Fruit fly (Drosophila melanogaster) whole organism, embryonic: ENCODE results near the gene Naxd.

ENCODE experiments used
- Awh ChIP-seq: fragments of 200-800 bp; sonication (Bioruptor generic); IDR thresholded peaks from 2 replicates; pipeline ENCODE4, ENCODE4 v1.3.6; 2022; ENCODE audit warnings: missing biosample characterization, missing genetic modification characterization
- Bgb ChIP-seq: fragments of 200-800 bp; sonication (Bioruptor generic); IDR thresholded peaks from 2 replicates; pipeline ENCODE4 v1.3.6; 2022; ENCODE audit warnings: missing biosample characterization, missing genetic modification characterization; ENCODE audit not compliant: partially characterized antibody
- Blimp-1 ChIP-seq: fragments of 200-800 bp; sonication (Bioruptor generic); optimal IDR thresholded peaks from 3 replicates; lab custom pipeline; 2018; ENCODE audit warnings: missing biosample characterization, missing genetic modification characterization, mild to moderate bottlenecking, moderate library complexity, missing genetic modification reagents
- CG10147 ChIP-seq: fragments of 200-800 bp; sonication (Bioruptor generic); optimal IDR thresholded peaks from 2 replicates; lab custom pipeline; 2019; ENCODE audit warnings: missing biosample characterization, mild to moderate bottlenecking, missing genetic modification characterization, moderate library complexity
- CG10209 ChIP-seq: fragments of 200-800 bp; sonication (Bioruptor generic); optimal IDR thresholded peaks from 3 replicates; lab custom pipeline; 2017; ENCODE audit warnings: missing biosample characterization, mild to moderate bottlenecking, missing genetic modification characterization, missing genetic modification reagents
- CG11723 ChIP-seq: fragments of 200-800 bp; sonication (Bioruptor generic); optimal IDR thresholded peaks from 2 replicates; lab custom pipeline; 2017; ENCODE audit warnings: missing biosample characterization, mild to moderate bottlenecking, missing genetic modification characterization
- CG15073 ChIP-seq: fragments of 200-800 bp; sonication (Bioruptor generic); optimal IDR thresholded peaks from 2 replicates; lab custom pipeline; 2016; ENCODE audit warnings: missing biosample characterization, missing genetic modification characterization
- CG17328 ChIP-seq: fragments of 200-800 bp; sonication (Bioruptor generic); IDR thresholded peaks from 2 replicates; pipeline ENCODE4 v1.3.6; 2022; ENCODE audit warnings: missing biosample characterization, missing genetic modification characterization
- CG18011 ChIP-seq: fragments of 200-800 bp; sonication (Bioruptor generic); optimal IDR thresholded peaks from 2 replicates; lab custom pipeline; 2017; ENCODE audit warnings: missing biosample characterization, missing genetic modification characterization, mild to moderate bottlenecking, moderate library complexity, missing genotype
- CG18599 ChIP-seq: fragments of 200-800 bp; sonication (Bioruptor generic); optimal IDR thresholded peaks from 3 replicates; lab custom pipeline; 2017; ENCODE audit warnings: missing biosample characterization, missing genetic modification characterization, mild to moderate bottlenecking, moderate library complexity, missing genetic modification reagents
- CG2678 ChIP-seq: fragments of 200-800 bp; sonication (Bioruptor generic); optimal IDR thresholded peaks from 3 replicates; lab custom pipeline; 2019; ENCODE audit warnings: missing biosample characterization, mild to moderate bottlenecking, missing genetic modification characterization, moderate library complexity
- CG2889 ChIP-seq: fragments of 200-800 bp; sonication (Bioruptor generic); IDR thresholded peaks from 3 replicates; pipeline ENCODE4 v1.3.6; 2022; ENCODE audit warnings: missing biosample characterization, missing genetic modification characterization
- CG30403 ChIP-seq: fragments of 200-800 bp; sonication (Bioruptor generic); optimal IDR thresholded peaks from 3 replicates; lab custom pipeline; 2016; ENCODE audit warnings: missing biosample characterization, missing genetic modification characterization
- CG3163 ChIP-seq: fragments of 200-800 bp; sonication (Bioruptor generic); optimal IDR thresholded peaks from 3 replicates; lab custom pipeline; 2016; ENCODE audit warnings: missing biosample characterization, missing genetic modification characterization
- CG3407 ChIP-seq: fragments of 200-800 bp; sonication (Bioruptor generic); optimal IDR thresholded peaks from 2 replicates; lab custom pipeline; 2018; ENCODE audit warnings: missing biosample characterization, mild to moderate bottlenecking, missing genetic modification characterization
- CG4282 ChIP-seq: fragments of 200-800 bp; sonication (Bioruptor generic); optimal IDR thresholded peaks from 2 replicates; lab custom pipeline; 2016; ENCODE audit warnings: missing biosample characterization, missing genetic modification characterization
- CG43689 ChIP-seq: fragments of 200-800 bp; sonication (Bioruptor generic); IDR thresholded peaks from 2 replicates; pipeline ENCODE4 v1.3.6; 2022; ENCODE audit warnings: missing biosample characterization, missing genetic modification characterization
- CG4424 ChIP-seq: fragments of 200-800 bp; sonication (Bioruptor generic); optimal IDR thresholded peaks from 3 replicates; lab custom pipeline; 2016; ENCODE audit warnings: missing biosample characterization, missing genetic modification characterization
- CG6683 ChIP-seq: fragments of 200-800 bp; sonication (Bioruptor generic); optimal IDR thresholded peaks from 2 replicates; lab custom pipeline; 2017; ENCODE audit warnings: missing biosample characterization, mild to moderate bottlenecking, missing genetic modification characterization, missing genetic modification reagents
- CG8944 ChIP-seq: fragments of 200-800 bp; sonication (Bioruptor generic); optimal IDR thresholded peaks from 3 replicates; lab custom pipeline; 2016; ENCODE audit warnings: missing biosample characterization, missing genetic modification characterization
- CG9797 ChIP-seq: fragments of 200-800 bp; sonication (Bioruptor generic); optimal IDR thresholded peaks from 3 replicates; lab custom pipeline; 2018; ENCODE audit warnings: missing biosample characterization, mild to moderate bottlenecking, missing genetic modification characterization
- Dp ChIP-seq: fragments of 200-800 bp; sonication (Bioruptor generic); optimal IDR thresholded peaks from 2 replicates; lab custom pipeline; 2018; ENCODE audit warnings: missing biosample characterization, mild to moderate bottlenecking, missing genetic modification characterization, moderate library complexity
- HHEX ChIP-seq: fragments of 200-800 bp; sonication (Bioruptor generic); optimal IDR thresholded peaks from 3 replicates; lab custom pipeline; 2017; ENCODE audit warnings: missing biosample characterization, mild to moderate bottlenecking, missing genetic modification characterization, missing genetic modification reagents
- HLH3B ChIP-seq: fragments of 200-800 bp; sonication (Bioruptor generic); IDR thresholded peaks from 2 replicates; pipeline ENCODE4 v1.3.6; 2022; ENCODE audit warnings: missing biosample characterization, missing genetic modification characterization
- Hand ChIP-seq: fragments of 200-800 bp; sonication (Bioruptor generic); optimal IDR thresholded peaks from 2 replicates; lab custom pipeline; 2017; ENCODE audit warnings: mild to moderate bottlenecking, missing biosample characterization, missing genetic modification reagents, missing genetic modification characterization
- Hr51 ChIP-seq, 2 experiments: fragments of 200-800 bp; sonication (Bioruptor generic); optimal IDR thresholded peaks; 2 replicates in 1 of 2; 3 replicates in 1 of 2; lab custom pipeline; 2016 to 2018; ENCODE audit warnings: missing biosample characterization in 2 of 2, missing genetic modification characterization in 2 of 2, mild to moderate bottlenecking in 1 of 2, moderate library complexity in 1 of 2
- Max ChIP-seq: fragments of 200-800 bp; sonication (Bioruptor generic); optimal IDR thresholded peaks from 2 replicates; lab custom pipeline; 2016; ENCODE audit warnings: missing biosample characterization, mild to moderate bottlenecking, missing genetic modification characterization
- Sox100B ChIP-seq: fragments of 200-800 bp; sonication (Bioruptor generic); optimal IDR thresholded peaks from 3 replicates; lab custom pipeline; 2018; ENCODE audit warnings: missing biosample characterization, mild to moderate bottlenecking, missing genetic modification characterization
- Sox102F ChIP-seq: fragments of 200-800 bp; sonication (Bioruptor generic); optimal IDR thresholded peaks from 2 replicates; lab custom pipeline; 2018; ENCODE audit warnings: missing biosample characterization, mild to moderate bottlenecking, missing genetic modification characterization, moderate library complexity
- TFAM ChIP-seq: fragments of 200-800 bp; sonication (Bioruptor generic); optimal IDR thresholded peaks from 2 replicates; lab custom pipeline; 2017; ENCODE audit warnings: missing biosample characterization, missing genetic modification characterization, inconsistent platforms
- ap ChIP-seq: fragments of 200-800 bp; sonication (Bioruptor generic); IDR thresholded peaks from 2 replicates; pipeline ENCODE4 v1.3.6; 2022; ENCODE audit warnings: missing biosample characterization, missing genetic modification characterization
- ase ChIP-seq: fragments of 200-800 bp; sonication (Bioruptor generic); IDR thresholded peaks from 3 replicates; pipeline ENCODE4 v1.3.6; 2022; ENCODE audit warnings: missing biosample characterization, missing genetic modification characterization
- bsh ChIP-seq, 2 experiments: fragments of 200-800 bp; sonication (Bioruptor generic); optimal IDR thresholded peaks; 2 replicates each; lab custom pipeline; 2017 to 2018; ENCODE audit warnings: mild to moderate bottlenecking in 2 of 2, missing biosample characterization in 2 of 2, missing genetic modification characterization in 2 of 2, moderate library complexity in 1 of 2
- croc ChIP-seq: fragments of 200-800 bp; sonication (Bioruptor generic); conservative IDR thresholded peaks from 3 replicates; pipeline ENCODE4 v1.3.6; 2022; ENCODE audit warnings: missing biosample characterization, missing genetic modification characterization
- danr ChIP-seq: fragments of 200-800 bp; sonication (Bioruptor generic); IDR thresholded peaks from 2 replicates; pipeline ENCODE4 v1.3.6; 2022; ENCODE audit warnings: missing biosample characterization, missing genetic modification characterization
- dpn ChIP-seq, 2 experiments: fragments of 200-800 bp; sonication (Bioruptor generic); optimal IDR thresholded peaks; 3 replicates each; lab custom pipeline; 2016; ENCODE audit warnings: missing biosample characterization in 2 of 2, missing genetic modification characterization in 2 of 2
- esg ChIP-seq: fragments of 200-800 bp; sonication (Bioruptor generic); conservative IDR thresholded peaks from 2 replicates; pipeline ENCODE4 v1.3.6; 2022; ENCODE audit warnings: missing biosample characterization, missing genetic modification characterization
- gem ChIP-seq: fragments of 200-800 bp; sonication (Bioruptor generic); optimal IDR thresholded peaks from 2 replicates; lab custom pipeline; 2019; ENCODE audit warnings: missing biosample characterization, mild to moderate bottlenecking, missing genetic modification characterization, moderate library complexity
- grn ChIP-seq: fragments of 200-800 bp; sonication (Bioruptor generic); optimal IDR thresholded peaks from 3 replicates; lab custom pipeline; 2017; ENCODE audit warnings: missing biosample characterization, missing genetic modification characterization
- lola ChIP-seq, 3 experiments: fragments of >200 bp in 2 of 3; fragments of 200-800 bp in 1 of 3; sonication (Bioruptor generic) in 1 of 3; optimal IDR thresholded peaks; 2 replicates each; lab custom pipeline; 2017 to 2019; ENCODE audit warnings: missing biosample characterization in 3 of 3, missing genetic modification characterization in 3 of 3, mild to moderate bottlenecking in 1 of 3, moderate library complexity in 1 of 3
- otp ChIP-seq: fragments of 200-800 bp; sonication (Bioruptor generic); IDR thresholded peaks from 3 replicates; pipeline ENCODE4, ENCODE4 v1.3.6; 2022; ENCODE audit warnings: missing biosample characterization, missing genetic modification characterization
- rib ChIP-seq: fragments of 200-800 bp; sonication (Bioruptor generic); IDR thresholded peaks from 2 replicates; pipeline ENCODE4 v1.3.6; 2022; ENCODE audit warnings: missing biosample characterization, missing genetic modification characterization
- schlank ChIP-seq: fragments of 200-800 bp; sonication (Bioruptor generic); optimal IDR thresholded peaks from 2 replicates; lab custom pipeline; 2018; ENCODE audit warnings: missing biosample characterization, mild to moderate bottlenecking, missing genetic modification characterization
- sim ChIP-seq: fragments of 200-800 bp; sonication (Bioruptor generic); IDR thresholded peaks from 2 replicates; pipeline ENCODE4 v1.3.6; 2022; ENCODE audit warnings: missing biosample characterization, missing genetic modification characterization
- sr ChIP-seq: fragments of 200-800 bp; sonication (Bioruptor generic); IDR thresholded peaks from 3 replicates; pipeline ENCODE4 v1.3.6; 2022; ENCODE audit warnings: missing biosample characterization, missing genetic modification characterization
- tup ChIP-seq: fragments of 200-800 bp; sonication (Bioruptor generic); optimal IDR thresholded peaks from 2 replicates; lab custom pipeline; 2016; ENCODE audit warnings: missing biosample characterization, mild to moderate bottlenecking, missing genetic modification characterization, moderate library complexity
- twi ChIP-seq: fragments of 200-800 bp; optimal IDR thresholded peaks from 2 replicates; lab custom pipeline; 2019; ENCODE audit warnings: missing biosample characterization, mild to moderate bottlenecking, missing genetic modification characterization, moderate library complexity

Gene Naxd

dm6 chr3L:19073029-19073908 is 24.2 kb downstream of the Naxd start (continued):
- TF ChIP-seq CG3163 = no peak
- no peak for TF ChIP-seq rib (GFP tag; lab: Robert Waterston, UW)
- TF ChIP-seq Hr51 (GFP tag; optimal IDR thresholded peaks at IDR 0.05; lab: Kevin White, UChicago) = no peak
- TF ChIP-seq lola (GFP tag; optimal IDR thresholded peaks at IDR 0.05; lab: Kevin White, UChicago) = no peak
- no peak for TF ChIP-seq Hand (GFP tag; lab: Kevin White, UChicago)
- TF ChIP-seq CG18011 (GFP tag; lab: Kevin White, UChicago) = no peak
- TF ChIP-seq ase = no peak
- peak; percentile 35 for TF ChIP-seq gem (tag; lab: Kevin White, UChicago)
- TF ChIP-seq CG8944 (GFP tag; lab: Kevin White, UChicago) = no peak
- peak; percentile 30 for TF ChIP-seq Sox100B (GFP tag; lab: Kevin White, UChicago)
- TF ChIP-seq CG10209 = no peak
- no peak for TF ChIP-seq grn (GFP tag; lab: Kevin White, UChicago)
- 0 out of 2 replicates have a peak, but pooled peaks have one; percentile 16 for TF ChIP-seq CG17328 (GFP tag; lab: Robert Waterston, UW)
- no peak for TF ChIP-seq Dp (GFP tag; lab: Kevin White, UChicago)
- no peak for TF ChIP-seq CG4282 (GFP tag; lab: Kevin White, UChicago)
- peak; percentile 52 for TF ChIP-seq CG3407 (GFP tag; lab: Kevin White, UChicago)
- TF ChIP-seq CG11723 (GFP tag; lab: Kevin White, UChicago) = peak; percentile 31
- peak; percentile 23 for TF ChIP-seq CG2678
- TF ChIP-seq otp = no peak
- TF ChIP-seq CG30403 (GFP tag; lab: Kevin White, UChicago) = no peak
- no peak for TF ChIP-seq CG10147 (GFP tag; lab: Kevin White, UChicago)
- 0 out of 2 replicates have a peak, but pooled peaks have one; percentile 31 for TF ChIP-seq ap (GFP tag; lab: Robert Waterston, UW)
- TF ChIP-seq CG15073 (GFP tag; lab: Kevin White, UChicago) = no peak
- peak; percentile 17 for TF ChIP-seq CG18599 (GFP tag; lab: Kevin White, UChicago)
- no peak for TF ChIP-seq CG2889
- peak in 1 of 2 experiments; percentile 3 for TF ChIP-seq dpn (GFP tag; optimal IDR thresholded peaks at IDR 0.05; lab: Kevin White, UChicago)
- no peak for TF ChIP-seq Blimp-1
- peak; percentile 71; the same call in 1 of the 2 replicates for TF ChIP-seq Awh (GFP tag; lab: Robert Waterston, UW)
- peak; percentile 34 for TF ChIP-seq Sox102F (GFP tag; lab: Kevin White, UChicago)
- no peak for TF ChIP-seq sim
- TF ChIP-seq danr = no peak
- TF ChIP-seq TFAM (GFP tag; lab: Kevin White, UChicago) = no peak
- TF ChIP-seq HLH3B (GFP tag; lab: Robert Waterston, UW) = peak; percentile 59; the same call in 1 of the 2 replicates
- no peak for TF ChIP-seq HHEX (GFP tag; lab: Kevin White, UChicago)
- TF ChIP-seq bsh (GFP tag; optimal IDR thresholded peaks at IDR 0.05; lab: Kevin White, UChicago) = peak in 1 of 2 experiments; percentile 7
- no peak for TF ChIP-seq croc (GFP tag; lab: Robert Waterston, UW)
- peak; percentile 8 for TF ChIP-seq CG6683 (GFP tag; lab: Kevin White, UChicago)
- TF ChIP-seq tup (GFP tag; lab: Kevin White, UChicago) = no peak
- TF ChIP-seq CG9797 (GFP tag; lab: Kevin White, UChicago) = no peak
- TF ChIP-seq twi = no peak
- TF ChIP-seq Max (GFP tag; lab: Kevin White, UChicago) = no peak
- 0 out of 2 replicates have a peak, but pooled peaks have one; percentile 8 for TF ChIP-seq Bgb (GFP tag; lab: Robert Waterston, UW)
- no peak for TF ChIP-seq schlank (tag; lab: Kevin White, UChicago)
- TF ChIP-seq CG4424 (GFP tag; lab: Kevin White, UChicago) = no peak
- 0 out of 2 replicates have a peak, but pooled peaks have one; percentile 17 for TF ChIP-seq CG43689 (GFP tag; lab: Robert Waterston, UW)
- TF ChIP-seq esg (GFP tag; lab: Robert Waterston, UW) = no peak
- TF ChIP-seq sr (GFP tag; lab: Robert Waterston, UW) = peak; percentile 97
